Worm (Caenorhabditis elegans) whole organism, L1 larva: ENCODE data around the gene srsx-30.
A peak's percentile ranks its signal among the peaks of the same experiment; 100 is the strongest.

Source experiments
- C16A3.4 ChIP-seq: fragments of 150-350 bp; optimal IDR thresholded peaks from 2 replicates; lab custom pipeline; 2014; ENCODE audit warnings: missing biosample characterization, missing genetic modification characterization
- F16B12.6 ChIP-seq: fragments of 150-350 bp; optimal IDR thresholded peaks from 2 replicates; lab custom pipeline; 2014; ENCODE audit warnings: missing biosample characterization, missing genetic modification characterization
- aha-1 ChIP-seq: fragments of 150-350 bp; optimal IDR thresholded peaks from 2 replicates; lab custom pipeline; 2014; ENCODE audit warnings: missing biosample characterization, missing genetic modification characterization
- alr-1 ChIP-seq: fragments of 200-800 bp; sonication (Bioruptor generic); optimal IDR thresholded peaks from 2 replicates; lab custom pipeline; 2018; ENCODE audit warnings: borderline replicate concordance, mild to moderate bottlenecking, missing genetic modification characterization, missing compliant biosample characterization
- blmp-1 ChIP-seq: fragments of 150-350 bp; optimal IDR thresholded peaks from 2 replicates; lab custom pipeline; 2014; ENCODE audit warnings: missing biosample characterization, missing genetic modification characterization
- ceh-63 ChIP-seq: fragments of 200-800 bp; sonication (Bioruptor generic); optimal IDR thresholded peaks from 2 replicates; lab custom pipeline; 2018; ENCODE audit warnings: mild to moderate bottlenecking, missing genetic modification characterization, missing compliant biosample characterization
- ceh-8 ChIP-seq: fragments of 200-800 bp; sonication (Bioruptor generic); optimal IDR thresholded peaks from 2 replicates; lab custom pipeline; 2018; ENCODE audit warnings: mild to moderate bottlenecking, missing genetic modification characterization, moderate library complexity, missing compliant biosample characterization
- ceh-82 ChIP-seq, 3 experiments: fragments of 150-350 bp in 1 of 3; sonication (generic microtip) in 2 of 3; optimal IDR thresholded peaks; 2 replicates each; lab custom pipeline; 2014 to 2017; ENCODE audit warnings: missing biosample characterization in 3 of 3, missing genetic modification characterization in 3 of 3
- ceh-88 ChIP-seq: fragments of 200-800 bp; sonication (Bioruptor generic); IDR thresholded peaks from 2 replicates; pipeline ENCODE4 v1.3.6; 2022; ENCODE audit warnings: missing genetic modification characterization, missing compliant biosample characterization
- ceh-90 ChIP-seq: sonication (generic microtip); optimal IDR thresholded peaks from 2 replicates; lab custom pipeline; 2016; ENCODE audit warnings: missing genetic modification characterization, missing compliant biosample characterization
- dpl-1 ChIP-seq, 3 experiments: fragments of 150-350 bp in 2 of 3; sonication (generic microtip) in 1 of 3; optimal IDR thresholded peaks; 2 replicates each; lab custom pipeline; 2014 to 2017; ENCODE audit warnings: missing biosample characterization in 3 of 3, missing genetic modification characterization in 3 of 3, missing genetic modification reagents in 3 of 3
- dsc-1 ChIP-seq: sonication (generic microtip); optimal IDR thresholded peaks from 2 replicates; lab custom pipeline; 2016; ENCODE audit warnings: mild to moderate bottlenecking, missing genetic modification characterization, missing compliant biosample characterization
- efl-3 ChIP-seq: fragments of 200-800 bp; sonication (Bioruptor generic); optimal IDR thresholded peaks from 2 replicates; lab custom pipeline; 2018; ENCODE audit warnings: mild to moderate bottlenecking, missing genetic modification characterization, missing compliant biosample characterization
- egl-27 ChIP-seq, 2 experiments: fragments of 150-350 bp in 1 of 2; sonication (generic microtip); optimal IDR thresholded peaks; 3 replicates each; lab custom pipeline; 2017 to 2018; ENCODE audit warnings: missing biosample characterization in 2 of 2, missing genetic modification characterization in 2 of 2, missing genetic modification reagents in 2 of 2
- elt-2 ChIP-seq: sonication (generic microtip); optimal IDR thresholded peaks from 2 replicates; lab custom pipeline; 2016; ENCODE audit warnings: missing genetic modification characterization, mild to moderate bottlenecking, inconsistent platforms, missing compliant biosample characterization, missing genetic modification reagents
- elt-3 ChIP-seq, 6 experiments: fragments of 150-350 bp in 1 of 6; sonication (generic microtip); optimal IDR thresholded peaks; 2 replicates each; lab custom pipeline; 2017 to 2018; ENCODE audit warnings: missing biosample characterization in 6 of 6, missing genetic modification characterization in 6 of 6, inconsistent platforms in 1 of 6
- ets-5 ChIP-seq: fragments of 200-800 bp; sonication (Bioruptor generic); IDR thresholded peaks from 2 replicates; pipeline ENCODE4 v1.3.6; 2022; ENCODE audit warnings: missing genetic modification characterization, missing compliant biosample characterization
- fkh-10 ChIP-seq: sonication (generic microtip); optimal IDR thresholded peaks from 2 replicates; lab custom pipeline; 2017; ENCODE audit warnings: missing biosample characterization, missing genetic modification reagents, missing genetic modification characterization
- fkh-8 ChIP-seq: sonication (generic microtip); optimal IDR thresholded peaks from 2 replicates; lab custom pipeline; 2016; ENCODE audit warnings: mild to moderate bottlenecking, missing genetic modification characterization, missing compliant biosample characterization
- grh-1 ChIP-seq: fragments of 200-800 bp; sonication (Bioruptor generic); IDR thresholded peaks from 2 replicates; pipeline ENCODE4 v1.3.6; 2022; ENCODE audit warnings: missing genetic modification reagents, missing genetic modification characterization, missing compliant biosample characterization
- hlh-17 ChIP-seq: fragments of 200-800 bp; sonication (Bioruptor generic); optimal IDR thresholded peaks from 2 replicates; lab custom pipeline; 2018; ENCODE audit warnings: missing genetic modification characterization, mild to moderate bottlenecking, missing compliant biosample characterization, moderate library complexity, borderline replicate concordance
- isw-1 ChIP-seq: fragments of 200-800 bp; sonication (Bioruptor generic); IDR thresholded peaks from 2 replicates; pipeline ENCODE4 v1.3.6; 2022; ENCODE audit warnings: missing genetic modification characterization, missing compliant biosample characterization
- jun-1 ChIP-seq: fragments of 150-350 bp; optimal IDR thresholded peaks from 2 replicates; lab custom pipeline; 2014; ENCODE audit warnings: missing biosample characterization, missing genetic modification reagents, missing genetic modification characterization
- lin-13 ChIP-seq: fragments of 150-350 bp; optimal IDR thresholded peaks from 2 replicates; lab custom pipeline; 2014; ENCODE audit warnings: missing biosample characterization, missing genetic modification reagents, missing genetic modification characterization
- lin-14 ChIP-seq: fragments of 200-800 bp; sonication (Bioruptor generic); optimal IDR thresholded peaks from 2 replicates; lab custom pipeline; 2018; ENCODE audit warnings: mild to moderate bottlenecking, missing genetic modification characterization, moderate library complexity, missing compliant biosample characterization
- mdl-1 ChIP-seq, 2 experiments: fragments of 150-350 bp; optimal IDR thresholded peaks; 2 replicates each; lab custom pipeline; 2014 to 2017; ENCODE audit warnings: missing biosample characterization in 2 of 2, missing genetic modification characterization in 2 of 2, inconsistent platforms in 1 of 2
- mef-2 ChIP-seq: fragments of 150-350 bp; optimal IDR thresholded peaks from 2 replicates; lab custom pipeline; 2014; ENCODE audit warnings: missing biosample characterization, missing genetic modification characterization
- mep-1 ChIP-seq: fragments of 150-350 bp; optimal IDR thresholded peaks from 2 replicates; lab custom pipeline; 2014; ENCODE audit warnings: missing biosample characterization, missing genetic modification characterization
- nhr-47 ChIP-seq: sonication (generic microtip); optimal IDR thresholded peaks from 2 replicates; lab custom pipeline; 2016; ENCODE audit warnings: mild to moderate bottlenecking, missing genetic modification characterization, moderate library complexity, missing compliant biosample characterization
- nhr-71 ChIP-seq: sonication (generic microtip); optimal IDR thresholded peaks from 2 replicates; lab custom pipeline; 2016; ENCODE audit warnings: mild to moderate bottlenecking, missing genetic modification characterization, moderate library complexity, missing compliant biosample characterization
- nhr-84 ChIP-seq: sonication (generic microtip); optimal IDR thresholded peaks from 2 replicates; lab custom pipeline; 2017; ENCODE audit warnings: missing biosample characterization, missing genetic modification characterization
- nhr-85 ChIP-seq: sonication (generic microtip); peaks from one replicate; lab custom pipeline; 2016; ENCODE audit warnings: missing genetic modification characterization, inconsistent platforms, missing compliant biosample characterization
- pag-3 ChIP-seq: sonication (generic microtip); optimal IDR thresholded peaks from 2 replicates; lab custom pipeline; 2017; ENCODE audit warnings: missing genetic modification characterization, mild to moderate bottlenecking, missing compliant biosample characterization, antibody characterized with exemption, borderline replicate concordance; ENCODE audit not compliant: insufficient read depth
- pax-3 ChIP-seq: fragments of 200-800 bp; sonication (Bioruptor generic); optimal IDR thresholded peaks from 2 replicates; lab custom pipeline; 2018; ENCODE audit warnings: mild to moderate bottlenecking, missing genetic modification characterization, moderate library complexity, missing compliant biosample characterization
- skn-1 ChIP-seq: fragments of 150-350 bp; optimal IDR thresholded peaks from 2 replicates; lab custom pipeline; 2014; ENCODE audit warnings: missing biosample characterization, missing genetic modification characterization
- snpc-4 ChIP-seq: fragments of 150-350 bp; optimal IDR thresholded peaks from 2 replicates; lab custom pipeline; 2014; ENCODE audit warnings: missing biosample characterization, missing genetic modification characterization
- snu-23 ChIP-seq: sonication (generic microtip); optimal IDR thresholded peaks from 2 replicates; lab custom pipeline; 2016; ENCODE audit warnings: missing genetic modification characterization, missing compliant biosample characterization
- tbx-2 ChIP-seq: sonication (generic microtip); optimal IDR thresholded peaks from 2 replicates; lab custom pipeline; 2016; ENCODE audit warnings: missing genetic modification characterization, missing compliant biosample characterization
- tlp-1 ChIP-seq: fragments of 150-350 bp; optimal IDR thresholded peaks from 2 replicates; lab custom pipeline; 2014; ENCODE audit warnings: missing biosample characterization, missing genetic modification characterization
- unc-130 ChIP-seq: fragments of 150-350 bp; optimal IDR thresholded peaks from 2 replicates; lab custom pipeline; 2017; ENCODE audit warnings: missing biosample characterization, missing genetic modification characterization, inconsistent platforms
- unc-62 ChIP-seq: fragments of 150-350 bp; optimal IDR thresholded peaks from 2 replicates; lab custom pipeline; 2014; ENCODE audit warnings: missing biosample characterization, missing genetic modification reagents, missing genetic modification characterization
- unc-86 ChIP-seq: sonication (generic microtip); optimal IDR thresholded peaks from 2 replicates; lab custom pipeline; 2016; ENCODE audit warnings: missing genetic modification characterization, missing compliant biosample characterization
- vab-15 ChIP-seq: sonication (generic microtip); optimal IDR thresholded peaks from 2 replicates; lab custom pipeline; 2017; ENCODE audit warnings: missing genotype, mild to moderate bottlenecking, missing genetic modification characterization, missing compliant biosample characterization
- xbp-1 ChIP-seq: sonication (generic microtip); optimal IDR thresholded peaks from 2 replicates; lab custom pipeline; 2016; ENCODE audit warnings: missing genetic modification characterization, missing compliant biosample characterization
- zag-1 ChIP-seq: fragments of 150-350 bp; optimal IDR thresholded peaks from 2 replicates; lab custom pipeline; 2014; ENCODE audit warnings: missing biosample characterization, missing genetic modification characterization
- ztf-11 ChIP-seq, 2 experiments: sonication (generic microtip); optimal IDR thresholded peaks; 2 replicates each; lab custom pipeline; 2016 to 2017; ENCODE audit warnings: missing genetic modification characterization in 2 of 2, missing biosample characterization in 1 of 2, missing compliant biosample characterization in 1 of 2
- ztf-4 ChIP-seq: fragments of 150-350 bp; optimal IDR thresholded peaks from 2 replicates; lab custom pipeline; 2014; ENCODE audit warnings: missing biosample characterization, missing genetic modification characterization

Gene srsx-30

ce11 chrV:10146787-10147186 is 11.8 kb upstream of the srsx-30 start (continued):
- TF ChIP-seq ztf-4 (tag; lab: Kevin White, UChicago), result peak; percentile 15
- no peak for TF ChIP-seq nhr-84
- no peak for TF ChIP-seq tbx-2 (tag; lab: Kevin White, UChicago)
- no peak for TF ChIP-seq skn-1 (tag; lab: Kevin White, UChicago)
- no peak for TF ChIP-seq dpl-1 (GFP tag; optimal IDR thresholded peaks at IDR 0.05; lab: Kevin White, UChicago)
- TF ChIP-seq blmp-1 (tag; lab: Kevin White, UChicago), result no peak
- no peak for TF ChIP-seq elt-3 (tag; optimal IDR thresholded peaks at IDR 0.05; lab: Kevin White, UChicago)
- TF ChIP-seq pag-3 (tag; lab: Kevin White, UChicago), result no peak
- TF ChIP-seq ceh-63 (GFP tag; lab: Kevin White, UChicago), result no peak
- no peak for TF ChIP-seq zag-1 (tag; lab: Kevin White, UChicago)
- TF ChIP-seq lin-14 (GFP tag; lab: Kevin White, UChicago), result peak; percentile 64
- TF ChIP-seq ceh-88 (GFP tag; lab: Robert Waterston, UW), result no peak
- no peak for TF ChIP-seq ztf-11 (tag; optimal IDR thresholded peaks at IDR 0.05; lab: Kevin White, UChicago)
- no peak for TF ChIP-seq dsc-1 (tag; lab: Kevin White, UChicago)
- TF ChIP-seq egl-27 (tag; optimal IDR thresholded peaks at IDR 0.05; lab: Kevin White, UChicago), result no peak
- TF ChIP-seq mdl-1 (tag; optimal IDR thresholded peaks at IDR 0.05; lab: Kevin White, UChicago), result no peak
- TF ChIP-seq hlh-17, result no peak

DNA sequence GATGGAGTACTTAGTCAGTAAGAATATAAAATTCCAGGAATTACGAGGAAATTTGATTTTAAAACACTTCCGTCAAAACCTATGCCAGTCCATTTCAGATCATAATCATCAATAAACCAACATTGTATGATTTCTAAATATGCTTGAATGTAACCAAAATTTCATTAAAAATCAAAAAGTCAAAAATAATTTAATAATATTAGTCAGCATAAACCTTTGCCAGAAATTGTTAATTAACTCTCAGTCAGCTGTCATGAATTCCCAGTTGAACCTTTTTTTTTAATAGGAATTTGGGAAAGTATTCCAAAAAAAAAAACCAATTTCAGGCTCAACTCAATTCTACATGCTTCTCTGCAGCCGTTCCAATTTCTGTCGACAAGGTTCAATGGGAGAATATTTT is 10.3 kb upstream of the srsx-30 start, which contains the start of gene srsx-26:
TSS of gene srsx-26 (plus strand) at position 301 of the 400 bp plus-strand sequence.
- TF ChIP-seq nhr-47 (tag; lab: Kevin White, UChicago), result peak; percentile 37
- TF ChIP-seq ceh-63 (GFP tag; lab: Kevin White, UChicago), result no peak
- TF ChIP-seq mef-2, result no peak
- no peak for TF ChIP-seq tlp-1 (tag; lab: Kevin White, UChicago)
- TF ChIP-seq skn-1 (tag; lab: Kevin White, UChicago), result no peak
- peak; percentile 14 for TF ChIP-seq ceh-90 (tag; lab: Kevin White, UChicago)
- TF ChIP-seq fkh-10 (GFP tag; lab: Kevin White, UChicago), result no peak
- TF ChIP-seq unc-86 (tag; lab: Kevin White, UChicago), result no peak
- no peak for TF ChIP-seq efl-3 (GFP tag; lab: Kevin White, UChicago)
- no peak for TF ChIP-seq elt-2
- TF ChIP-seq nhr-71 (tag; lab: Kevin White, UChicago), result peak; percentile 30
- TF ChIP-seq grh-1 (GFP tag; lab: Robert Waterston, UW), result no peak
- no peak for TF ChIP-seq ztf-11 (tag; optimal IDR thresholded peaks at IDR 0.05; lab: Kevin White, UChicago)
- TF ChIP-seq C16A3.4 (tag; lab: Kevin White, UChicago), result no peak
- TF ChIP-seq xbp-1, result no peak
- no peak for TF ChIP-seq ceh-88 (GFP tag; lab: Robert Waterston, UW)
- no peak for TF ChIP-seq snpc-4
- TF ChIP-seq mep-1, result no peak
- TF ChIP-seq ceh-8 (GFP tag; lab: Kevin White, UChicago), result peak; percentile 51
- TF ChIP-seq pax-3 (tag; lab: Kevin White, UChicago), result no peak
- TF ChIP-seq fkh-8 (tag; lab: Kevin White, UChicago), result peak; percentile 56
- TF ChIP-seq vab-15, result no peak
- no peak for TF ChIP-seq ceh-82 (tag; optimal IDR thresholded peaks at IDR 0.05; lab: Kevin White, UChicago)
- TF ChIP-seq unc-130 (tag; lab: Kevin White, UChicago), result no peak
- TF ChIP-seq unc-62 (GFP tag; lab: Kevin White, UChicago), result no peak
- TF ChIP-seq, all 84 proteins: peak for 5

- no peak for TF ChIP-seq elt-2
- TF ChIP-seq mep-1, result no peak
- TF ChIP-seq alr-1 (tag; lab: Kevin White, UChicago), result no peak
- no peak for TF ChIP-seq ets-5 (GFP tag; lab: Robert Waterston, UW)
- no peak for TF ChIP-seq lin-13
- TF ChIP-seq jun-1 (tag; lab: Kevin White, UChicago), result no peak
- TF ChIP-seq unc-86 (tag; lab: Kevin White, UChicago), result no peak
- no peak for TF ChIP-seq ztf-4 (tag; lab: Kevin White, UChicago)
- no peak for TF ChIP-seq tlp-1 (tag; lab: Kevin White, UChicago)
- no peak for TF ChIP-seq nhr-85
- TF ChIP-seq isw-1 (GFP tag; lab: Robert Waterston, UW), result no peak
- TF ChIP-seq egl-27 (tag; optimal IDR thresholded peaks at IDR 0.05; lab: Kevin White, UChicago), result no peak
- TF ChIP-seq F16B12.6, result no peak
- no peak for TF ChIP-seq ceh-63 (GFP tag; lab: Kevin White, UChicago)
- no peak for TF ChIP-seq snu-23 (GFP tag; lab: Kevin White, UChicago)
- no peak for TF ChIP-seq aha-1 (tag; lab: Kevin White, UChicago)
- TF ChIP-seq nhr-84, result no peak
These were observed 8.9 kb upstream of the srsx-30 start, which contains the start of gene srsx-27 for ce11 chrV:10149728-10150127. TSS of gene srsx-27 (plus strand) at chrV:10150028.
